Worm (Caenorhabditis elegans) whole organism, late embryonic: ENCODE results near the gene clc-26.

Source experiments
- T23F11.4 ChIP-seq: fragments of 200-800 bp; sonication (Bioruptor generic); optimal IDR thresholded peaks from 2 replicates; lab custom pipeline; 2018; ENCODE audit warnings: mild to moderate bottlenecking, missing genetic modification characterization, missing compliant biosample characterization
- ahr-1 ChIP-seq: sonication (generic microtip); optimal IDR thresholded peaks from 2 replicates; lab custom pipeline; 2016; ENCODE audit warnings: missing genetic modification characterization, missing compliant biosample characterization
- ama-1 ChIP-seq: fragments of 150-350 bp; optimal IDR thresholded peaks from 2 replicates; lab custom pipeline; 2014
- ceh-18 ChIP-seq: sonication (generic microtip); optimal IDR thresholded peaks from 2 replicates; lab custom pipeline; 2016; ENCODE audit warnings: missing genetic modification characterization, missing compliant biosample characterization
- ceh-30 ChIP-seq: fragments of 150-350 bp; optimal IDR thresholded peaks from 2 replicates; lab custom pipeline; 2014; ENCODE audit warnings: missing biosample characterization, missing genetic modification characterization
- ceh-45 ChIP-seq: fragments of 200-800 bp; sonication (Bioruptor generic); IDR thresholded peaks from 2 replicates; pipeline ENCODE4 v1.3.6; 2022; ENCODE audit warnings: missing genetic modification reagents, missing genetic modification characterization, missing compliant biosample characterization
- ceh-48 ChIP-seq: sonication (generic microtip); optimal IDR thresholded peaks from 2 replicates; lab custom pipeline; 2016; ENCODE audit warnings: missing genetic modification characterization, inconsistent platforms, missing compliant biosample characterization
- ceh-6 ChIP-seq: fragments of 200-800 bp; sonication (Bioruptor generic); optimal IDR thresholded peaks from 2 replicates; lab custom pipeline; 2018; ENCODE audit warnings: mild to moderate bottlenecking, missing genetic modification characterization, missing compliant biosample characterization
- ceh-9 ChIP-seq: sonication (generic microtip); optimal IDR thresholded peaks from 2 replicates; lab custom pipeline; 2016; ENCODE audit warnings: mild to moderate bottlenecking, missing genetic modification characterization, inconsistent platforms, missing compliant biosample characterization
- dve-1 ChIP-seq: sonication (generic microtip); optimal IDR thresholded peaks from 2 replicates; lab custom pipeline; 2017; ENCODE audit warnings: antibody characterized with exemption, mild to moderate bottlenecking, missing genetic modification characterization, missing compliant biosample characterization
- elt-2 ChIP-seq: sonication (generic microtip); optimal IDR thresholded peaks from 2 replicates; lab custom pipeline; 2016; ENCODE audit warnings: missing genetic modification reagents, missing genetic modification characterization, missing compliant biosample characterization
- elt-4 ChIP-seq: sonication (generic microtip); optimal IDR thresholded peaks from 2 replicates; lab custom pipeline; 2016; ENCODE audit warnings: missing genetic modification characterization, missing compliant biosample characterization
- ets-4 ChIP-seq: sonication (generic microtip); optimal IDR thresholded peaks from 2 replicates; lab custom pipeline; 2016; ENCODE audit warnings: missing genetic modification characterization, missing compliant biosample characterization
- fkh-10 ChIP-seq: fragments of 150-350 bp; optimal IDR thresholded peaks from 2 replicates; lab custom pipeline; 2014; ENCODE audit warnings: missing biosample characterization, missing genetic modification reagents, missing genetic modification characterization
- fkh-6 ChIP-seq: sonication (generic microtip); optimal IDR thresholded peaks from 2 replicates; lab custom pipeline; 2016; ENCODE audit warnings: missing genetic modification characterization, missing compliant biosample characterization
- hlh-30 ChIP-seq: sonication (generic microtip); optimal IDR thresholded peaks from 2 replicates; lab custom pipeline; 2017; ENCODE audit warnings: antibody characterized with exemption, missing genetic modification characterization, missing compliant biosample characterization; ENCODE audit not compliant: insufficient read depth
- lim-6 ChIP-seq: sonication (generic microtip); optimal IDR thresholded peaks from 2 replicates; lab custom pipeline; 2016; ENCODE audit warnings: missing genetic modification characterization, missing compliant biosample characterization
- mec-3 ChIP-seq: sonication (generic microtip); optimal IDR thresholded peaks from 2 replicates; lab custom pipeline; 2016; ENCODE audit warnings: borderline replicate concordance, missing genetic modification characterization, missing compliant biosample characterization
- nfya-1 ChIP-seq: sonication (generic microtip); optimal IDR thresholded peaks from 2 replicates; lab custom pipeline; 2017; ENCODE audit warnings: missing genetic modification characterization, mild to moderate bottlenecking, missing compliant biosample characterization, antibody characterized with exemption, moderate library complexity
- nhr-11 ChIP-seq: fragments of 150-350 bp; optimal IDR thresholded peaks from 2 replicates; lab custom pipeline; 2014; ENCODE audit warnings: missing biosample characterization, missing genetic modification characterization
- npax-4 ChIP-seq: sonication (generic microtip); optimal IDR thresholded peaks from 2 replicates; lab custom pipeline; 2016; ENCODE audit warnings: missing genetic modification characterization, missing compliant biosample characterization
- pat-9 ChIP-seq: fragments of 200-800 bp; sonication (Bioruptor generic); optimal IDR thresholded peaks from 2 replicates; lab custom pipeline; 2018; ENCODE audit warnings: mild to moderate bottlenecking, missing genetic modification characterization, moderate library complexity, missing compliant biosample characterization
- pax-1 ChIP-seq: fragments of 150-350 bp; optimal IDR thresholded peaks from 2 replicates; lab custom pipeline; 2014; ENCODE audit warnings: missing biosample characterization, missing genetic modification characterization
- pha-2 ChIP-seq: sonication (generic microtip); optimal IDR thresholded peaks from 2 replicates; lab custom pipeline; 2017; ENCODE audit warnings: mild to moderate bottlenecking, missing genetic modification characterization, missing compliant biosample characterization
- pha-4 ChIP-seq: fragments of 150-350 bp; optimal IDR thresholded peaks from 2 replicates; lab custom pipeline; 2018; ENCODE audit warnings: missing biosample characterization, missing genetic modification reagents, missing genetic modification characterization
- pqm-1 ChIP-seq: sonication (generic microtip); optimal IDR thresholded peaks from 2 replicates; lab custom pipeline; 2016; ENCODE audit warnings: missing genetic modification characterization, missing compliant biosample characterization
- pros-1 ChIP-seq: fragments of 150-350 bp; optimal IDR thresholded peaks from 2 replicates; lab custom pipeline; 2014; ENCODE audit warnings: missing biosample characterization, missing genetic modification reagents, missing genetic modification characterization
- ref-2 ChIP-seq: sonication (generic microtip); optimal IDR thresholded peaks from 2 replicates; lab custom pipeline; 2016; ENCODE audit warnings: missing genetic modification characterization, missing compliant biosample characterization
- rnt-1 ChIP-seq: sonication (generic microtip); optimal IDR thresholded peaks from 2 replicates; lab custom pipeline; 2016; ENCODE audit warnings: missing genetic modification characterization, missing compliant biosample characterization
- sox-2 ChIP-seq: fragments of 200-800 bp; sonication (Bioruptor generic); IDR thresholded peaks from 2 replicates; pipeline ENCODE4 v1.3.6; 2022; ENCODE audit warnings: missing genetic modification reagents, missing genetic modification characterization, missing compliant biosample characterization
- sox-4 ChIP-seq: sonication (generic microtip); optimal IDR thresholded peaks from 2 replicates; lab custom pipeline; 2017; ENCODE audit warnings: mild to moderate bottlenecking, missing genetic modification characterization, inconsistent platforms, missing compliant biosample characterization
- tbx-2 ChIP-seq: sonication (generic microtip); optimal IDR thresholded peaks from 2 replicates; lab custom pipeline; 2016; ENCODE audit warnings: missing genetic modification characterization, missing compliant biosample characterization
- tbx-7 ChIP-seq: sonication (generic microtip); optimal IDR thresholded peaks from 2 replicates; lab custom pipeline; 2016; ENCODE audit warnings: missing genotype, missing genetic modification characterization, missing compliant biosample characterization
- unc-55 ChIP-seq: sonication (generic microtip); optimal IDR thresholded peaks from 2 replicates; lab custom pipeline; 2017; ENCODE audit warnings: missing biosample characterization, missing genetic modification reagents, missing genetic modification characterization

The clc-26 gene

ce11 chrIII:1007143-1007905, 23.5 kb downstream of the clc-26 start:
- TF ChIP-seq mec-3 (tag; lab: Kevin White, UChicago) = no peak
- no peak for TF ChIP-seq ceh-6 (GFP tag; lab: Kevin White, UChicago)
- no peak for TF ChIP-seq npax-4
- TF ChIP-seq hlh-30 (tag; lab: Kevin White, UChicago) = no peak
- TF ChIP-seq tbx-7 (tag; lab: Kevin White, UChicago) = no peak
- no peak for TF ChIP-seq fkh-10 (GFP tag; lab: Kevin White, UChicago)
- TF ChIP-seq ama-1 = no peak
- no peak for TF ChIP-seq elt-4 (tag; lab: Kevin White, UChicago)
- TF ChIP-seq ceh-9 (tag; lab: Kevin White, UChicago) = no peak
- no peak for TF ChIP-seq ceh-18
- TF ChIP-seq pros-1 (tag; lab: Kevin White, UChicago) = no peak

- no peak for TF ChIP-seq ceh-30
- no peak for TF ChIP-seq pqm-1 (tag; lab: Kevin White, UChicago)
- no peak for TF ChIP-seq T23F11.4 (GFP tag; lab: Kevin White, UChicago)
- TF ChIP-seq sox-4 (tag; lab: Kevin White, UChicago) = no peak
Observed at ce11 chrIII:1004464-1004863, 26.4 kb downstream of the clc-26 start.

- TF ChIP-seq lim-6 (tag; lab: Kevin White, UChicago) (no peak), elt-2 (peak; percentile 56)
Observed at ce11 chrIII:1002510-1002909, 28.4 kb downstream of the clc-26 start, which contains the start of gene clec-150. Gene clec-150 (plus strand): TSS chrIII:1002707.

ce11 chrIII:1001297-1001696, 29.6 kb downstream of the clc-26 start, which contains the start of gene R06B10.7:
Gene R06B10.7 (minus strand): TSS chrIII:1001397.
- no peak for TF ChIP-seq ceh-45 (GFP tag; lab: Robert Waterston, UW)
- no peak for TF ChIP-seq nhr-11 (tag; lab: Kevin White, UChicago)
- no peak for TF ChIP-seq tbx-2 (tag; lab: Kevin White, UChicago)
- TF ChIP-seq rnt-1 = no peak
- no peak for TF ChIP-seq unc-55 (GFP tag; lab: Kevin White, UChicago)
- TF ChIP-seq pax-1 (tag; lab: Kevin White, UChicago) = no peak
- no peak for TF ChIP-seq ceh-6 (GFP tag; lab: Kevin White, UChicago)
- TF ChIP-seq sox-4 (tag; lab: Kevin White, UChicago) = no peak
- TF ChIP-seq fkh-6 (tag; lab: Kevin White, UChicago) = no peak
- no peak for TF ChIP-seq dve-1 (tag; lab: Kevin White, UChicago)
- TF ChIP-seq pat-9 (tag; lab: Kevin White, UChicago) = no peak
- TF ChIP-seq ahr-1 (tag; lab: Kevin White, UChicago) = no peak
- no peak for TF ChIP-seq pha-4
- no peak for TF ChIP-seq ets-4 (tag; lab: Kevin White, UChicago)
- no peak for TF ChIP-seq ref-2 (tag; lab: Kevin White, UChicago)
- TF ChIP-seq lim-6 (tag; lab: Kevin White, UChicago) = no peak

ce11 chrIII:998855-999254, 32.0 kb downstream of the clc-26 start:
- peak; percentile 17 for TF ChIP-seq ceh-48 (tag; lab: Kevin White, UChicago)
- no peak for TF ChIP-seq ceh-30

ce11 chrIII:996564-996963, 34.3 kb downstream of the clc-26 start:
- TF ChIP-seq fkh-10 (GFP tag; lab: Kevin White, UChicago) = no peak
- no peak for TF ChIP-seq fkh-6 (tag; lab: Kevin White, UChicago)
- no peak for TF ChIP-seq sox-2 (GFP tag; lab: Robert Waterston, UW)
- TF ChIP-seq ceh-18 = no peak
- no peak for TF ChIP-seq pha-2 (tag; lab: Kevin White, UChicago)
- TF ChIP-seq nfya-1 (tag; lab: Kevin White, UChicago) = no peak
- TF ChIP-seq ceh-9 (tag; lab: Kevin White, UChicago) = no peak
